Worm (Caenorhabditis elegans) whole organism, late embryonic: ENCODE data around the gene gmpr-1.

Experiments used
- ama-1 ChIP-seq: fragments of 150-350 bp; optimal IDR thresholded peaks from 2 replicates; lab custom pipeline; 2014
- ceh-18 ChIP-seq: sonication (generic microtip); optimal IDR thresholded peaks from 2 replicates; lab custom pipeline; 2016; ENCODE audit warnings: missing genetic modification characterization, missing compliant biosample characterization
- ceh-30 ChIP-seq: fragments of 150-350 bp; optimal IDR thresholded peaks from 2 replicates; lab custom pipeline; 2014; ENCODE audit warnings: missing biosample characterization, missing genetic modification characterization
- ceh-48 ChIP-seq: sonication (generic microtip); optimal IDR thresholded peaks from 2 replicates; lab custom pipeline; 2016; ENCODE audit warnings: missing genetic modification characterization, inconsistent platforms, missing compliant biosample characterization
- ceh-9 ChIP-seq: sonication (generic microtip); optimal IDR thresholded peaks from 2 replicates; lab custom pipeline; 2016; ENCODE audit warnings: mild to moderate bottlenecking, missing genetic modification characterization, inconsistent platforms, missing compliant biosample characterization
- pqm-1 ChIP-seq: sonication (generic microtip); optimal IDR thresholded peaks from 2 replicates; lab custom pipeline; 2016; ENCODE audit warnings: missing genetic modification characterization, missing compliant biosample characterization
- sox-4 ChIP-seq: sonication (generic microtip); optimal IDR thresholded peaks from 2 replicates; lab custom pipeline; 2017; ENCODE audit warnings: mild to moderate bottlenecking, missing genetic modification characterization, inconsistent platforms, missing compliant biosample characterization
- tbx-2 ChIP-seq: sonication (generic microtip); optimal IDR thresholded peaks from 2 replicates; lab custom pipeline; 2016; ENCODE audit warnings: missing genetic modification characterization, missing compliant biosample characterization

- no peak for TF ChIP-seq ceh-18
- no peak for TF ChIP-seq tbx-2 (tag; lab: Kevin White, UChicago)
- TF ChIP-seq ceh-30 (tag; lab: Kevin White, UChicago) = no peak
- no peak for TF ChIP-seq ama-1 (lab: Kevin White, UChicago)
- no peak for TF ChIP-seq pqm-1 (tag; lab: Kevin White, UChicago)
- no peak for TF ChIP-seq sox-4 (tag; lab: Kevin White, UChicago)
- TF ChIP-seq ceh-9 (tag; lab: Kevin White, UChicago) = no peak
- no peak for TF ChIP-seq ceh-48
These were observed 28.9 kb upstream of the gmpr-1 start, which contains the start of gene F13A2.4 for ce11 chrV:4400118-4400517.
